Worm (Caenorhabditis elegans): Measurements from ENCODE around the gene F15G9.1.

F15G9.1 gene

DNA sequence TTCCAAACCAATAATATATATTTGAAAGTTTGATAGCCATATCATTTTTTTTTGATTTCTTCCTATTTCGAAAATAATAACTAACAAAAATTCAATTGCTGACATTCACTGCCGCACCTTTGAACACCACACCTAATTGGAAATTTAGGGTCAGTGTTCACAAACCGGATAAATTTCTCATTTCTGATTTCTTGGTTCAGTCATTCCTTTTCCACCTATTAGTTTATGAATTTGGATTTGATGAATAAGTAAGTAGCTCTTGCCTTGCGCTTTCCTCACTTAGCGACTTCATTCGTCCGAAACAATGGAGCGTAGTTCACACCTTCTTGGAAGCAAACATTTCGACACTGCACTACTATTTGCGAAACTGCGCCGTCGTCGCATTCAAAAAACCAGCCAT, at the start of gene F15G9.1:
Gene F15G9.1, plus strand, starts transcription at position 301 of the 400 bp plus-strand sequence.
- TF ChIP-seq hnd-1 (tag; optimal IDR thresholded peaks at IDR 0.05) = no peak
- TF ChIP-seq sea-1 (GFP tag; conservative IDR thresholded peaks at IDR 0.05) = no peak
- TF ChIP-seq B0310.2 (tag; optimal IDR thresholded peaks at IDR 0.05) = no peak
- TF ChIP-seq ceh-13 (GFP tag; optimal IDR thresholded peaks at IDR 0.05) = no peak
- no peak for TF ChIP-seq ets-7 (tag; optimal IDR thresholded peaks at IDR 0.05)
- no peak for TF ChIP-seq tbx-11 (GFP tag; IDR thresholded peaks at IDR 0.05)
- TF ChIP-seq ceh-36 (tag; optimal IDR thresholded peaks at IDR 0.05) = no peak
- TF ChIP-seq scrt-1 (GFP tag; IDR thresholded peaks at IDR 0.05) = no peak
- TF ChIP-seq ama-1 (optimal IDR thresholded peaks at IDR 0.05) = no peak
- TF ChIP-seq pes-1 (GFP tag; IDR thresholded peaks at IDR 0.05) = no peak

DNA sequence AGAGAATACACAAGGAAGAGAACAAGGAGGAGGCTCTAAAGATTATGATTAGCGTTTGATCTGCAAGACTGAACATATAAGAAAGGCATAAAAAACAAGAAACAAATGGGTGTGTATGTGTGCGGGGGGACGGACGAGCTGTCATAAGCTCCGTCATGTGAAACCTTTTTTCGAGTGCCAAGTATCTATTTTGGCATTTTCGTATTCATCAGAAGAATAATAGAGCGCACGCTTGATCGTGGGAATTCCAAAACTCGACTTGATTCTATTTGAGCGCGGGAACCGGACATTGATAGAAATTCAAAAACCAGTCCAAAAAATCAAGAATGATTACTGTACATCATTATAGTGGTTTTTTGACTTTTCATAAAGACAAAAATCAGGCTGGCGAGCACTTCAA, 49.4 kb upstream of the F15G9.1 start:
- TF ChIP-seq tbx-11 (GFP tag; IDR thresholded peaks at IDR 0.05) (no peak), F13C5.2 (tag; optimal IDR thresholded peaks at IDR 0.05) (no peak), pes-1 (GFP tag; IDR thresholded peaks at IDR 0.05) (no peak), sea-1 (GFP tag; conservative IDR thresholded peaks at IDR 0.05) (no peak), aly-1 (tag; optimal IDR thresholded peaks at IDR 0.05) (no peak), tbx-37 (GFP tag; conservative IDR thresholded peaks at IDR 0.05) (no peak), ets-7 (tag; optimal IDR thresholded peaks at IDR 0.05) (no peak), ceh-13 (GFP tag; optimal IDR thresholded peaks at IDR 0.05) (no peak), hmg-4 (GFP tag; optimal IDR thresholded peaks at IDR 0.05) (no peak)

DNA sequence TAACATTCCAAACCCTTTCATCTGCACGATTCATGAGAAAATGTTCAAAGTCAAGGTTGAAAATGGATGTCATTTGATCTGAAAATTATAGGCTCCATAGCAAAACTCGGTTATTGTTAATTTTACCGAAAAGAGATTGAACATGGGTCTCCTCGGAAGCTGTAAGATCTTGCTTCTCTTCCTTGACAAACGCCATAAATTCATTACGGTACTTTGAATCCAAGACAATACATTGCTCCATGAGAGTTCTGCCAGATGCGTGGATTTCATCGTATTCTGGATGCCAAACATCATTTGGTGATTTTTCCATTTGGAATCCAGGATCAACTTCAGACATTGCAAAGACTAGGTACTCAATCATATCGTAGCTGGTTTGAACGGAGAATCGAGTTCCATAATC, 40.2 kb upstream of the F15G9.1 start:
- TF ChIP-seq F13C5.2 (tag; optimal IDR thresholded peaks at IDR 0.05) (no peak), hmbx-1 (tag; optimal IDR thresholded peaks at IDR 0.05) (no peak), B0310.2 (tag; optimal IDR thresholded peaks at IDR 0.05) (no peak), tra-4 (tag; optimal IDR thresholded peaks at IDR 0.05) (no peak)

DNA sequence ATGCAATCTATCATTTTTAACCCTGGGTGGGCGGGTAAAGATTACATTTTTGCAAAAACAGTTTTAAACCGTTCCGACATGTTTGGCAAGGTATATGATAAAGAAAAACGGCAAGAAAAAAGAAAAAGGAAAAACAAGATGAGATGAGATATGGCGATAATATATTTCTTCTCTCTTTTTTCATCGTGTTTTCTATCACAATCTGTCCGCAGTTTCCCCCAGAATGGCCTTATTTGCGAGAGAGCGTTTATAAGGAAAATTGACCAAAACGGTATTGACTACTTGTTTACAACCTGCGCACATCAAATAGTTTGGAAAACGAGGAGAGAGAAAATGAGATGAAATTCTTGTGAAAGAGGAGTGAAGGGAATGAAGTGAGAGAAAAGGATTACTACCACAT, 38.8 kb upstream of the F15G9.1 start:
- TF ChIP-seq tra-4 (tag; optimal IDR thresholded peaks at IDR 0.05) (no peak), scrt-1 (GFP tag; IDR thresholded peaks at IDR 0.05) (no peak), sea-1 (GFP tag; conservative IDR thresholded peaks at IDR 0.05) (no peak), aly-1 (tag; optimal IDR thresholded peaks at IDR 0.05) (no peak), ceh-36 (tag; optimal IDR thresholded peaks at IDR 0.05) (no peak), ets-7 (tag; optimal IDR thresholded peaks at IDR 0.05) (no peak), tbx-37 (GFP tag; conservative IDR thresholded peaks at IDR 0.05) (no peak), hnd-1 (tag; optimal IDR thresholded peaks at IDR 0.05) (no peak), hmbx-1 (tag; optimal IDR thresholded peaks at IDR 0.05) (no peak), B0310.2 (tag; optimal IDR thresholded peaks at IDR 0.05) (no peak)

DNA sequence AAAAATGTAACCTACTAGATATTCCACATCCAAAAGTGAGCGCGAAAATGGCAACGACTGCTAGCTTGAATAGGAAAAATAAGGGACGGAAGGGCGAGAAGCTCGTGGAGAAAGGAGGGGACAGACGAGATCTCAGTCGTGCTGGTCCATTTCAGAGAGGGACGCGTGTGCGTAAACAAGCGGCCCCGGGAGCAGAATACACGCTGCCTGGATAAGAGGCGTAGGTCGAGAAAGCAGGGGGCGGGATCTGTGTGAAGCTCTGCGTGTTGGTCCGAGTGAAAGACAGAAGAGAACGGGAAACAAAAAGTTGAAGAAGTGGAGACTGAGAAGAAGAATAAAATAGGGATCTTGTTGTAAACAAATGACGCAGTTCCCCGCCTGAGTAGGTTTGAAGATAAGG, 37.6 kb upstream of the F15G9.1 start, which contains the start of gene T14B1.1:
Gene T14B1.1, minus strand, starts transcription at position 170 of the 400 bp plus-strand sequence.
- TF ChIP-seq ceh-36 (tag; optimal IDR thresholded peaks at IDR 0.05) (no peak), F13C5.2 (tag; optimal IDR thresholded peaks at IDR 0.05) (peak; percentile 1), hmg-4 (GFP tag; optimal IDR thresholded peaks at IDR 0.05) (no peak), pes-1 (GFP tag; IDR thresholded peaks at IDR 0.05) (no peak)

DNA sequence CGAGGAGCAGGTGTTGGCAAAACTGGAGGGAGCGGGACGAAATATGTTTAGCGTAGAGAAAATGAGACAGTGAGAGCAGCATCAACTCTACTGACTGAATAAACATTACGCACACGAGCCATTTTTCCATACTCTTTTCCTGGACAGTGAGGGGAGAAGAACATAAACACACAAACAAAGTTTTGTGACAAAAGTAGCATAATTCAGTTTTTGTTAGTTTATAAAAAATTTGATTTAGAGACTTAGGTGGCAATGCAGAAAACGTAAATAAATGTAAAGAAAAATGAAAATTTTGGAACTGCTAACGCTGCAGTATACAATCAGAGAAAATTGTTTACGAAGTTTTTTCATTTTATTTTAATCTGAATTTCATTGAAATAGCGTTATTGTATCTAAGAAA, 33.0 kb upstream of the F15G9.1 start:
- TF ChIP-seq tra-4 (tag; optimal IDR thresholded peaks at IDR 0.05) (no peak), B0310.2 (tag; optimal IDR thresholded peaks at IDR 0.05) (no peak), ceh-36 (tag; optimal IDR thresholded peaks at IDR 0.05) (no peak), scrt-1 (GFP tag; IDR thresholded peaks at IDR 0.05) (no peak), tbx-37 (GFP tag; conservative IDR thresholded peaks at IDR 0.05) (no peak)

DNA sequence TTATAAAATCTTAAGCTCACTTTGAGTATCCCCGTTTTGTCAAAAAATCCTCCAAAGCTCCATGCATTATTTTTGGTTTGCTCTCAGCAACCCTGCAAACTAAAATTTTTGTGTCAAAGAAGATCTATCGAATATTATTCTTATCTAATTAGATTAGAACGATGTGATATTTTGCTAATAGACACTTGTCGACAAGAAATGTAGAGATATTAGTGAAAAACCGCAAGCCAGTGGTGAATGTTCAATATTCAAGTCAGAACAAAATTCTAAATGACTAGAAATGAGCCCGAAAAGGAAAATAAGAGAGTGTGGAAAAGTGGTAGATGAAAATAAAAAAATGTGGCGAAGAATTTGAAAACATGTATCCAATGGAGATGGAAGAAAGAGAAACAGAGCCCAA, 31.4 kb upstream of the F15G9.1 start, which contains the start of gene C43C3.4:
Gene C43C3.4, minus strand, starts transcription at position 101 of the 400 bp plus-strand sequence.
- no peak for TF ChIP-seq tra-4 (tag; optimal IDR thresholded peaks at IDR 0.05)

DNA sequence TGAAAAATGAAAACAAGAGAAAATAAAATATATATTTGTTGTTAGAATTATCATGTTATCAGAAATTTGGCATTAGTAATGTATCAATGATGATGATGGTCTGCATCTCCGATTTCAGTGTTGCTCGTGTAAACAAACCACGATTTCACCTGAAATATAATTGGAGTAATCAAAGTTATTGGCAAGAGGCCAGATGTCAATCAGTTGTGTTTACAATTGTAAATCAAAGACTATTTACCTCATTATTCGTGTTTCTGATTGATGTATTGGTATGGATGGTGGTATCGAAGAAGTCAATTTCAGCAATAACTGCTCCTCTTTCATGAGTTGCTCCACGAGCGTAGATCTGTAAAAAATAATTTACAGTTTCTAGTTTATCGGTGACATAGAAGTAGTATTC, 30.2 kb upstream of the F15G9.1 start:
- no peak for TF ChIP-seq ama-1 (optimal IDR thresholded peaks at IDR 0.05)
- no peak for TF ChIP-seq ets-7 (tag; optimal IDR thresholded peaks at IDR 0.05)
- no peak for TF ChIP-seq ceh-13 (GFP tag; optimal IDR thresholded peaks at IDR 0.05)
- TF ChIP-seq B0310.2 (tag; optimal IDR thresholded peaks at IDR 0.05) = no peak
- TF ChIP-seq F13C5.2 (tag; optimal IDR thresholded peaks at IDR 0.05) = no peak
- TF ChIP-seq hnd-1 (tag; optimal IDR thresholded peaks at IDR 0.05) = no peak
- no peak for TF ChIP-seq tra-4 (tag; optimal IDR thresholded peaks at IDR 0.05)
- TF ChIP-seq scrt-1 (GFP tag; IDR thresholded peaks at IDR 0.05) = no peak
- no peak for TF ChIP-seq ceh-36 (tag; optimal IDR thresholded peaks at IDR 0.05)
- no peak for TF ChIP-seq hmbx-1 (tag; optimal IDR thresholded peaks at IDR 0.05)
- no peak for TF ChIP-seq tbx-37 (GFP tag; conservative IDR thresholded peaks at IDR 0.05)
- no peak for TF ChIP-seq tbx-11 (GFP tag; IDR thresholded peaks at IDR 0.05)
- no peak for TF ChIP-seq aly-1 (tag; optimal IDR thresholded peaks at IDR 0.05)

DNA sequence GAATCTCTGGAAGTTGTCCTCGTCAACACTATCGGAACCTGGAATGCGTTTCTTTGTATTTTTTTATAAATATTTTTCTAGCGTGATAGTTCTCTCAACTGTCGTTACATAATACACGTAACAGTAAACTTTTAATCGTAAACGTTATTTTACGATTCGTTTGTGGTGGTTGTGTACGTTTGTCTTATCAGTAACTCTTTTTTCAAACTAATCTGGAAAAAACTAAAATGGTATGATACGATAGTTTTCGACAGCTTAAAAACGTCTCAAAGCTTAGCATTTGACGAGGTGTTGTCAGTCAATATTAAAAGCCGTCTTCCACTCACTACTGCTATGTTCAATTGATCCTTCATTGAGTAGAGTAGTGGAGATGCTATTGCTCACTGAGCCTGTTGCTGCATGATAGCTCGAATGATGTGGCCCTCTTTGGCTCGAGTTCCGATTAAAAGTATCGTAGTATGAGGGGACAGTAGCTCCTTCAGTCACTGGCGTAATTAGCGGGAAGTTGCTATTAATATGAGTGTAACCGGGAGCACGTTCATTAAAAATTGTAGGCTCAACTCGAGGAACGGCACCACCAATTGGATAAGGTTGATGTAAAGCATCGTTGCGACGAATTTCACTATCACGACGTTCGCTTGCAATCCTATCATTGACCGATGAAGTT, 29.3 kb upstream of the F15G9.1 start:
- no peak for TF ChIP-seq ceh-36 (tag; optimal IDR thresholded peaks at IDR 0.05)
- no peak for TF ChIP-seq tbx-11 (GFP tag; IDR thresholded peaks at IDR 0.05)
- no peak for TF ChIP-seq B0310.2 (tag; optimal IDR thresholded peaks at IDR 0.05)
- no peak for TF ChIP-seq ama-1 (optimal IDR thresholded peaks at IDR 0.05)
- TF ChIP-seq tra-4 (tag; optimal IDR thresholded peaks at IDR 0.05) = no peak
- TF ChIP-seq scrt-1 (GFP tag; IDR thresholded peaks at IDR 0.05) = no peak
